Worm (Caenorhabditis elegans) whole organism, late embryonic: ENCODE data around the gene T01G1.2.

Experiments used
- C38D4.7 ChIP-seq: fragments of 200-800 bp; sonication (Bioruptor generic); optimal IDR thresholded peaks from 2 replicates; lab custom pipeline; 2018; ENCODE audit warnings: mild to moderate bottlenecking, missing genetic modification characterization, moderate library complexity, missing compliant biosample characterization
- F13H6.1 ChIP-seq: sonication (generic microtip); optimal IDR thresholded peaks from 2 replicates; lab custom pipeline; 2016; ENCODE audit warnings: missing genetic modification characterization, missing compliant biosample characterization
- K02D7.2 ChIP-seq: sonication (generic microtip); optimal IDR thresholded peaks from 2 replicates; lab custom pipeline; 2017; ENCODE audit warnings: mild to moderate bottlenecking, missing genetic modification characterization, missing compliant biosample characterization
- ahr-1 ChIP-seq: sonication (generic microtip); optimal IDR thresholded peaks from 2 replicates; lab custom pipeline; 2016; ENCODE audit warnings: missing genetic modification characterization, missing compliant biosample characterization
- ama-1 ChIP-seq: fragments of 150-350 bp; optimal IDR thresholded peaks from 2 replicates; lab custom pipeline; 2014
- ceh-14 ChIP-seq: sonication (generic microtip); optimal IDR thresholded peaks from 2 replicates; lab custom pipeline; 2016; ENCODE audit warnings: missing genotype, missing genetic modification characterization, missing compliant biosample characterization
- ceh-18 ChIP-seq: sonication (generic microtip); optimal IDR thresholded peaks from 2 replicates; lab custom pipeline; 2016; ENCODE audit warnings: missing genetic modification characterization, missing compliant biosample characterization
- ceh-19 ChIP-seq: fragments of 200-800 bp; sonication (Bioruptor generic); optimal IDR thresholded peaks from 2 replicates; lab custom pipeline; 2018; ENCODE audit warnings: mild to moderate bottlenecking, missing genetic modification characterization, missing compliant biosample characterization
- ceh-2 ChIP-seq: sonication (generic microtip); optimal IDR thresholded peaks from 2 replicates; lab custom pipeline; 2016; ENCODE audit warnings: missing genotype, missing genetic modification characterization, missing compliant biosample characterization
- ceh-22 ChIP-seq: sonication (generic microtip); optimal IDR thresholded peaks from 2 replicates; lab custom pipeline; 2017; ENCODE audit warnings: missing biosample characterization, missing genetic modification characterization
- ceh-24 ChIP-seq: sonication (generic microtip); optimal IDR thresholded peaks from 2 replicates; lab custom pipeline; 2016; ENCODE audit warnings: mild to moderate bottlenecking, missing genetic modification characterization, missing compliant biosample characterization
- ceh-30 ChIP-seq: fragments of 150-350 bp; optimal IDR thresholded peaks from 2 replicates; lab custom pipeline; 2014; ENCODE audit warnings: missing biosample characterization, missing genetic modification characterization
- ceh-31 ChIP-seq: sonication (generic microtip); optimal IDR thresholded peaks from 2 replicates; lab custom pipeline; 2016; ENCODE audit warnings: missing genetic modification characterization, missing compliant biosample characterization
- ceh-45 ChIP-seq: fragments of 200-800 bp; sonication (Bioruptor generic); IDR thresholded peaks from 2 replicates; pipeline ENCODE4 v1.3.6; 2022; ENCODE audit warnings: missing genetic modification reagents, missing genetic modification characterization, missing compliant biosample characterization
- ceh-48 ChIP-seq: sonication (generic microtip); optimal IDR thresholded peaks from 2 replicates; lab custom pipeline; 2016; ENCODE audit warnings: missing genetic modification characterization, inconsistent platforms, missing compliant biosample characterization
- ceh-9 ChIP-seq: sonication (generic microtip); optimal IDR thresholded peaks from 2 replicates; lab custom pipeline; 2016; ENCODE audit warnings: mild to moderate bottlenecking, missing genetic modification characterization, inconsistent platforms, missing compliant biosample characterization
- dmd-4 ChIP-seq: sonication (generic microtip); optimal IDR thresholded peaks from 2 replicates; lab custom pipeline; 2016; ENCODE audit warnings: borderline replicate concordance, missing genetic modification characterization, missing compliant biosample characterization
- dve-1 ChIP-seq: sonication (generic microtip); optimal IDR thresholded peaks from 2 replicates; lab custom pipeline; 2017; ENCODE audit warnings: antibody characterized with exemption, mild to moderate bottlenecking, missing genetic modification characterization, missing compliant biosample characterization
- elt-2 ChIP-seq: sonication (generic microtip); optimal IDR thresholded peaks from 2 replicates; lab custom pipeline; 2016; ENCODE audit warnings: missing genetic modification reagents, missing genetic modification characterization, missing compliant biosample characterization
- ets-4 ChIP-seq: sonication (generic microtip); optimal IDR thresholded peaks from 2 replicates; lab custom pipeline; 2016; ENCODE audit warnings: missing genetic modification characterization, missing compliant biosample characterization
- eyg-1 ChIP-seq: sonication (generic microtip); optimal IDR thresholded peaks from 2 replicates; lab custom pipeline; 2016; ENCODE audit warnings: missing genotype, missing genetic modification characterization, missing compliant biosample characterization
- fax-1 ChIP-seq: sonication (generic microtip); optimal IDR thresholded peaks from 2 replicates; lab custom pipeline; 2016; ENCODE audit warnings: missing genotype, missing genetic modification characterization, missing compliant biosample characterization
- fkh-10 ChIP-seq: fragments of 150-350 bp; optimal IDR thresholded peaks from 2 replicates; lab custom pipeline; 2014; ENCODE audit warnings: missing biosample characterization, missing genetic modification reagents, missing genetic modification characterization
- fkh-6 ChIP-seq: sonication (generic microtip); optimal IDR thresholded peaks from 2 replicates; lab custom pipeline; 2016; ENCODE audit warnings: missing genetic modification characterization, missing compliant biosample characterization
- gmeb-2 ChIP-seq: sonication (generic microtip); optimal IDR thresholded peaks from 2 replicates; lab custom pipeline; 2016; ENCODE audit warnings: missing genetic modification characterization, inconsistent platforms, missing compliant biosample characterization
- hlh-13 ChIP-seq: fragments of 200-800 bp; sonication (Bioruptor generic); optimal IDR thresholded peaks from 2 replicates; lab custom pipeline; 2018; ENCODE audit warnings: mild to moderate bottlenecking, missing genetic modification characterization, missing compliant biosample characterization
- hlh-15 ChIP-seq: sonication (generic microtip); optimal IDR thresholded peaks from 2 replicates; lab custom pipeline; 2016; ENCODE audit warnings: missing genetic modification characterization, missing compliant biosample characterization
- hlh-6 ChIP-seq: sonication (generic microtip); optimal IDR thresholded peaks from 2 replicates; lab custom pipeline; 2016; ENCODE audit warnings: missing genotype, missing genetic modification characterization, missing compliant biosample characterization
- hlh-8 ChIP-seq: sonication (generic microtip); optimal IDR thresholded peaks from 2 replicates; lab custom pipeline; 2016; ENCODE audit warnings: missing genotype, missing genetic modification characterization, missing compliant biosample characterization
- lin-11 ChIP-seq: fragments of 200-800 bp; sonication (Bioruptor generic); optimal IDR thresholded peaks from 2 replicates; lab custom pipeline; 2018; ENCODE audit warnings: mild to moderate bottlenecking, missing genetic modification characterization, missing compliant biosample characterization
- mec-3 ChIP-seq: sonication (generic microtip); optimal IDR thresholded peaks from 2 replicates; lab custom pipeline; 2016; ENCODE audit warnings: borderline replicate concordance, missing genetic modification characterization, missing compliant biosample characterization
- nhr-11 ChIP-seq: fragments of 150-350 bp; optimal IDR thresholded peaks from 2 replicates; lab custom pipeline; 2014; ENCODE audit warnings: missing biosample characterization, missing genetic modification characterization
- nhr-232 ChIP-seq: sonication (generic microtip); optimal IDR thresholded peaks from 2 replicates; lab custom pipeline; 2016; ENCODE audit warnings: missing genetic modification characterization, missing compliant biosample characterization
- odd-2 ChIP-seq: sonication (generic microtip); optimal IDR thresholded peaks from 2 replicates; lab custom pipeline; 2017; ENCODE audit warnings: antibody characterized with exemption, mild to moderate bottlenecking, missing genetic modification characterization, missing compliant biosample characterization
- pag-3 ChIP-seq: sonication (generic microtip); optimal IDR thresholded peaks from 2 replicates; lab custom pipeline; 2016; ENCODE audit warnings: missing compliant biosample characterization, missing genetic modification characterization, borderline replicate concordance
- pax-1 ChIP-seq: fragments of 150-350 bp; optimal IDR thresholded peaks from 2 replicates; lab custom pipeline; 2014; ENCODE audit warnings: missing biosample characterization, missing genetic modification characterization
- pha-4 ChIP-seq: fragments of 150-350 bp; optimal IDR thresholded peaks from 2 replicates; lab custom pipeline; 2018; ENCODE audit warnings: missing biosample characterization, missing genetic modification reagents, missing genetic modification characterization
- pqm-1 ChIP-seq: sonication (generic microtip); optimal IDR thresholded peaks from 2 replicates; lab custom pipeline; 2016; ENCODE audit warnings: missing genetic modification characterization, missing compliant biosample characterization
- pros-1 ChIP-seq: fragments of 150-350 bp; optimal IDR thresholded peaks from 2 replicates; lab custom pipeline; 2014; ENCODE audit warnings: missing biosample characterization, missing genetic modification reagents, missing genetic modification characterization
- ref-2 ChIP-seq: sonication (generic microtip); optimal IDR thresholded peaks from 2 replicates; lab custom pipeline; 2016; ENCODE audit warnings: missing genetic modification characterization, missing compliant biosample characterization
- sox-2 ChIP-seq: fragments of 200-800 bp; sonication (Bioruptor generic); IDR thresholded peaks from 2 replicates; pipeline ENCODE4 v1.3.6; 2022; ENCODE audit warnings: missing genetic modification reagents, missing genetic modification characterization, missing compliant biosample characterization
- sox-4 ChIP-seq: sonication (generic microtip); optimal IDR thresholded peaks from 2 replicates; lab custom pipeline; 2017; ENCODE audit warnings: mild to moderate bottlenecking, missing genetic modification characterization, inconsistent platforms, missing compliant biosample characterization
- tbx-7 ChIP-seq: sonication (generic microtip); optimal IDR thresholded peaks from 2 replicates; lab custom pipeline; 2016; ENCODE audit warnings: missing genotype, missing genetic modification characterization, missing compliant biosample characterization
- ttx-3 ChIP-seq: sonication (generic microtip); optimal IDR thresholded peaks from 2 replicates; lab custom pipeline; 2016; ENCODE audit warnings: missing genetic modification reagents, missing genetic modification characterization, missing compliant biosample characterization
- unc-42 ChIP-seq: sonication (generic microtip); optimal IDR thresholded peaks from 2 replicates; lab custom pipeline; 2016; ENCODE audit warnings: missing genotype, missing genetic modification characterization, missing compliant biosample characterization
- unc-55 ChIP-seq: sonication (generic microtip); optimal IDR thresholded peaks from 2 replicates; lab custom pipeline; 2017; ENCODE audit warnings: missing biosample characterization, missing genetic modification reagents, missing genetic modification characterization
- ztf-16 ChIP-seq: sonication (generic microtip); optimal IDR thresholded peaks from 2 replicates; lab custom pipeline; 2017; ENCODE audit warnings: missing genetic modification characterization, missing compliant biosample characterization

The T01G1.2 gene

ce11 chrIV:11310624-11311023 is 43.6 kb upstream of the T01G1.2 start, which contains the start of gene znf-207 (continued):
- TF ChIP-seq hlh-8 (tag; lab: Kevin White, UChicago) = no peak
- no peak for TF ChIP-seq ceh-30 (tag; lab: Kevin White, UChicago)
- no peak for TF ChIP-seq ceh-22 (tag; lab: Kevin White, UChicago)
- TF ChIP-seq ets-4 (tag; lab: Kevin White, UChicago) = peak; percentile 16
- peak; percentile 45 for TF ChIP-seq dmd-4
- no peak for TF ChIP-seq fkh-10 (GFP tag; lab: Kevin White, UChicago)
- TF ChIP-seq ceh-14 (tag; lab: Kevin White, UChicago) = peak; percentile 90
- no peak for TF ChIP-seq ceh-45
- TF ChIP-seq hlh-6 (tag; lab: Kevin White, UChicago) = no peak
- peak; percentile 28 for TF ChIP-seq C38D4.7
- TF ChIP-seq ttx-3 = peak; percentile 23
- no peak for TF ChIP-seq nhr-11
- peak; percentile 99 for TF ChIP-seq unc-42 (tag; lab: Kevin White, UChicago)
- peak; percentile 12 for TF ChIP-seq hlh-15 (tag; lab: Kevin White, UChicago)
- TF ChIP-seq odd-2 (tag; lab: Kevin White, UChicago) = peak; percentile 13
- TF ChIP-seq pax-1 (tag; lab: Kevin White, UChicago) = no peak
- peak; percentile 60 for TF ChIP-seq ref-2 (tag; lab: Kevin White, UChicago)
- no peak for TF ChIP-seq pqm-1
- TF ChIP-seq ahr-1 (tag; lab: Kevin White, UChicago) = peak; percentile 8
- peak; percentile 78 for TF ChIP-seq elt-2 (tag; lab: Kevin White, UChicago)
- TF ChIP-seq mec-3 (tag; lab: Kevin White, UChicago) = no peak
- no peak for TF ChIP-seq pha-4 (tag; lab: Kevin White, UChicago)
- peak; percentile 45 for TF ChIP-seq nhr-232 (tag; lab: Kevin White, UChicago)
- TF ChIP-seq eyg-1 (tag; lab: Kevin White, UChicago) = peak; percentile 32
- TF ChIP-seq ceh-9 (tag; lab: Kevin White, UChicago) = no peak
- TF ChIP-seq sox-2 (GFP tag; lab: Robert Waterston, UW) = 0 out of 2 replicates have a peak, but pooled peaks have one; percentile 23
- TF ChIP-seq fkh-6 (tag; lab: Kevin White, UChicago) = peak; percentile 63
- peak; percentile 69 for TF ChIP-seq ceh-2
- TF ChIP-seq ama-1 (lab: Kevin White, UChicago) = no peak
- peak; percentile 45 for TF ChIP-seq F13H6.1
- TF ChIP-seq pros-1 = no peak
- TF ChIP-seq ceh-31 (tag; lab: Kevin White, UChicago) = peak; percentile 82
- TF ChIP-seq ztf-16 (tag; lab: Kevin White, UChicago) = no peak
- TF ChIP-seq pag-3 = no peak
- TF ChIP-seq dve-1 (tag; lab: Kevin White, UChicago) = no peak
- no peak for TF ChIP-seq ceh-24
- TF ChIP-seq hlh-13 (GFP tag; lab: Kevin White, UChicago) = no peak
- peak; percentile 54 for TF ChIP-seq fax-1 (tag; lab: Kevin White, UChicago)
- peak; percentile 52 for TF ChIP-seq ceh-19 (GFP tag; lab: Kevin White, UChicago)
- TF ChIP-seq gmeb-2 (tag; lab: Kevin White, UChicago) = peak; percentile 19
- no peak for TF ChIP-seq K02D7.2
- peak; percentile 27 for TF ChIP-seq ceh-18 (tag; lab: Kevin White, UChicago)
- peak; percentile 18 for TF ChIP-seq lin-11 (tag; lab: Kevin White, UChicago)
- no peak for TF ChIP-seq ceh-48 (tag; lab: Kevin White, UChicago)
- TF ChIP-seq sox-4 (tag; lab: Kevin White, UChicago) = peak; percentile 29
- no peak for TF ChIP-seq unc-55 (GFP tag; lab: Kevin White, UChicago)
- TF ChIP-seq tbx-7 (tag; lab: Kevin White, UChicago) = peak; percentile 4
